Fruit fly (Drosophila melanogaster): ENCODE measurements around the gene CG9029.

DNA sequence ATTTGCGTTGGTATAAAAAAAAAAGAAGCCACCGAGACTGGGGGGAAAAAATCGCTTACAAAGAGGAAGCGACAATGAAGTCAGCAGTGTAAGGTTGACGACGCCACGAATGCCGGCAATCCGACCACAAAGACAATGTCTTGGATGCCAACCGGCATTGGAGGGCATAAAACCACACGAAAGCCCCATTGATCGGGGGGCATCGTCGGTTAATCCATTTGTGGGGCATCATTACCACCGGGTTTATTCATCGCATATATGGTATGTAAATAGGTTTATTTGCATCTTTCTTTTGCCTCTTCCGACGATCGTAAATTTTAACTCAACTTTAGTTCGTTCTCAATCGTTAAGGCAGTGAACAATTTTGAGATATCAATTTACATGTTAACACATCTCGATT is 1.2 kb downstream of the CG9029 start:
- no peak for TF ChIP-seq CG8478 (optimal IDR thresholded peaks at IDR 0.05)
- no peak for TF ChIP-seq CTCF (optimal IDR thresholded peaks at IDR 0.05)
